Worm (Caenorhabditis elegans) whole organism, midembryonic: Measurements from ENCODE around the gene C23H4.8.

Experiments used
- T22C8.4 ChIP-seq: fragments of 200-800 bp; sonication (Bioruptor generic); IDR thresholded peaks from 2 replicates; pipeline ENCODE4 v1.3.6; 2022; ENCODE audit warnings: missing genetic modification characterization, missing compliant biosample characterization
- cog-1 ChIP-seq: sonication (generic microtip); optimal IDR thresholded peaks from 2 replicates; lab custom pipeline; 2016; ENCODE audit warnings: missing genetic modification characterization, missing compliant biosample characterization
- flt-1 ChIP-seq: fragments of 200-800 bp; sonication (Bioruptor generic); IDR thresholded peaks from 2 replicates; pipeline ENCODE4 v1.3.6; 2022; ENCODE audit warnings: missing genetic modification characterization, missing compliant biosample characterization
- klf-2 ChIP-seq: fragments of 200-800 bp; sonication (Bioruptor generic); conservative IDR thresholded peaks from 2 replicates; pipeline ENCODE4 v1.3.6; 2022; ENCODE audit warnings: missing genetic modification reagents, missing genetic modification characterization, missing compliant biosample characterization
- med-1 ChIP-seq: sonication (generic microtip); optimal IDR thresholded peaks from 2 replicates; lab custom pipeline; 2017; ENCODE audit warnings: missing genetic modification characterization, mild to moderate bottlenecking, missing compliant biosample characterization, antibody characterized with exemption, missing genetic modification reagents; ENCODE audit not compliant: insufficient read depth
- ref-1 ChIP-seq: fragments of 200-800 bp; sonication (Bioruptor generic); conservative IDR thresholded peaks from 2 replicates; pipeline ENCODE4 v1.3.6; 2022; ENCODE audit warnings: missing genetic modification reagents, missing genetic modification characterization, missing compliant biosample characterization
- tab-1 ChIP-seq: fragments of 200-800 bp; sonication (Bioruptor generic); IDR thresholded peaks from 2 replicates; pipeline ENCODE4 v1.3.6; 2022; ENCODE audit warnings: missing genetic modification characterization, missing compliant biosample characterization
- ztf-23 ChIP-seq: fragments of 200-800 bp; sonication (Bioruptor generic); IDR thresholded peaks from 2 replicates; pipeline ENCODE4 v1.3.6; 2022; ENCODE audit warnings: missing genetic modification reagents, missing genetic modification characterization, missing compliant biosample characterization
- ztf-29 ChIP-seq: fragments of 200-800 bp; sonication (Bioruptor generic); IDR thresholded peaks from 2 replicates; pipeline ENCODE4 v1.3.6; 2022; ENCODE audit warnings: missing genetic modification reagents, missing genetic modification characterization, missing compliant biosample characterization

- TF ChIP-seq ref-1 (no peak), T22C8.4 (GFP tag; lab: Robert Waterston, UW) (no peak), cog-1 (tag; lab: Kevin White, UChicago) (no peak), med-1 (GFP tag; lab: Kevin White, UChicago) (no peak), ztf-23 (GFP tag; lab: Robert Waterston, UW) (no peak), klf-2 (GFP tag; lab: Robert Waterston, UW) (no peak), flt-1 (no peak), ztf-29 (GFP tag; lab: Robert Waterston, UW) (no peak), tab-1 (no peak)
Measured at ce11 chrX:12241457-12241856, 24.4 kb downstream of the C23H4.8 start, which contains the start of gene cest-3.
